Worm (Caenorhabditis elegans): ENCODE results near the gene cyk-7.

ce11 chrIII:7835684-7836083 is 40.5 kb upstream of the cyk-7 start:
- TF ChIP-seq madf-5 (GFP tag; IDR thresholded peaks at IDR 0.05): no peak
- no peak for TF ChIP-seq F44E2.7 (GFP tag; IDR thresholded peaks at IDR 0.05)
- TF ChIP-seq pha-4 (GFP tag; IDR thresholded peaks at IDR 0.05): no peak
- no peak for TF ChIP-seq pha-4 (tag; optimal IDR thresholded peaks at IDR 0.05)
- no peak for TF ChIP-seq zag-1 (tag; optimal IDR thresholded peaks at IDR 0.05)

Data from whole organism, L4 larva.